Worm (Caenorhabditis elegans) whole organism, young adult: Measurements from ENCODE around the gene F36H12.17.
A peak's percentile ranks its signal among the peaks of the same experiment; 100 is the strongest.

ENCODE experiments used
- B0336.3 ChIP-seq: fragments of 200-800 bp; sonication (Bioruptor generic); IDR thresholded peaks from 2 replicates; pipeline ENCODE4 v1.3.6; 2022; ENCODE audit warnings: missing genetic modification characterization, missing compliant biosample characterization
- C17E4.6 ChIP-seq: fragments of 200-800 bp; sonication (Bioruptor generic); IDR thresholded peaks from 2 replicates; pipeline ENCODE4 v1.3.6; 2022; ENCODE audit warnings: missing genetic modification reagents, missing genetic modification characterization, missing compliant biosample characterization
- D2030.7 ChIP-seq: fragments of 200-800 bp; sonication (Bioruptor generic); IDR thresholded peaks from 2 replicates; pipeline ENCODE4 v1.3.6; 2022; ENCODE audit warnings: missing genetic modification reagents, missing genetic modification characterization, missing compliant biosample characterization
- F23B12.7 ChIP-seq: sonication (generic microtip); optimal IDR thresholded peaks from 2 replicates; lab custom pipeline; 2017; ENCODE audit warnings: missing genetic modification characterization, mild to moderate bottlenecking, missing compliant biosample characterization, antibody characterized with exemption, moderate library complexity; ENCODE audit not compliant: insufficient read depth
- F49E8.2 ChIP-seq: sonication (generic microtip); optimal IDR thresholded peaks from 3 replicates; lab custom pipeline; 2017; ENCODE audit warnings: missing genetic modification characterization, mild to moderate bottlenecking, missing compliant biosample characterization, antibody characterized with exemption, moderate library complexity; ENCODE audit not compliant: insufficient read depth
- F55B11.4 ChIP-seq: sonication (generic microtip); optimal IDR thresholded peaks from 2 replicates; lab custom pipeline; 2016; ENCODE audit warnings: missing compliant biosample characterization, missing genetic modification characterization, borderline replicate concordance; ENCODE audit not compliant: insufficient read depth
- F57A8.1 ChIP-seq: fragments of 200-800 bp; sonication (Bioruptor generic); optimal IDR thresholded peaks from 2 replicates; lab custom pipeline; 2018; ENCODE audit warnings: mild to moderate bottlenecking, missing genetic modification characterization, moderate library complexity, missing compliant biosample characterization
- T07F8.4 ChIP-seq: sonication (generic microtip); optimal IDR thresholded peaks from 2 replicates; lab custom pipeline; 2016; ENCODE audit warnings: mild to moderate bottlenecking, missing genetic modification characterization, moderate library complexity, missing compliant biosample characterization
- Y53G8AR.9 ChIP-seq: fragments of 200-800 bp; sonication (Bioruptor generic); conservative IDR thresholded peaks from 2 replicates; pipeline ENCODE4 v1.3.6; 2022; ENCODE audit warnings: missing genetic modification reagents, missing genetic modification characterization, missing compliant biosample characterization
- Y56A3A.18 ChIP-seq: fragments of 200-800 bp; sonication (Bioruptor generic); IDR thresholded peaks from 2 replicates; pipeline ENCODE4 v1.3.6; 2022; ENCODE audit warnings: missing genetic modification reagents, missing genetic modification characterization, missing compliant biosample characterization
- Y67H2A.10 ChIP-seq: fragments of 200-800 bp; sonication (Bioruptor generic); conservative IDR thresholded peaks from 2 replicates; pipeline ENCODE4 v1.3.6; 2022; ENCODE audit warnings: missing genetic modification reagents, missing genetic modification characterization, missing compliant biosample characterization
- Y79H2A.3 ChIP-seq: fragments of 200-800 bp; sonication (Bioruptor generic); conservative IDR thresholded peaks from 2 replicates; pipeline ENCODE4 v1.3.6; 2022; ENCODE audit warnings: missing genetic modification reagents, missing genetic modification characterization, missing compliant biosample characterization
- aptf-3 ChIP-seq: fragments of 200-800 bp; sonication (Bioruptor generic); IDR thresholded peaks from 2 replicates; pipeline ENCODE4 v1.3.6; 2022; ENCODE audit warnings: missing genetic modification characterization, missing compliant biosample characterization
- ceh-40 ChIP-seq: fragments of 200-800 bp; sonication (Bioruptor generic); IDR thresholded peaks from 2 replicates; pipeline ENCODE4 v1.3.6; 2022; ENCODE audit warnings: missing genetic modification characterization, missing compliant biosample characterization
- dox-1 ChIP-seq: fragments of 200-800 bp; sonication (Bioruptor generic); IDR thresholded peaks from 2 replicates; pipeline ENCODE4 v1.3.6; 2022; ENCODE audit warnings: missing genetic modification reagents, missing genetic modification characterization, missing compliant biosample characterization
- ekl-4 ChIP-seq: fragments of 200-800 bp; sonication (Bioruptor generic); IDR thresholded peaks from 2 replicates; pipeline ENCODE4 v1.3.6; 2022; ENCODE audit warnings: missing genetic modification reagents, missing genetic modification characterization, missing compliant biosample characterization
- gei-17 ChIP-seq: fragments of 200-800 bp; sonication (Bioruptor generic); optimal IDR thresholded peaks from 2 replicates; lab custom pipeline; 2018; ENCODE audit warnings: mild to moderate bottlenecking, missing genetic modification characterization, missing compliant biosample characterization
- hmg-1.2 ChIP-seq: fragments of 200-800 bp; sonication (Bioruptor generic); IDR thresholded peaks from 2 replicates; pipeline ENCODE4 v1.3.6; 2022; ENCODE audit warnings: missing genetic modification reagents, missing genetic modification characterization, missing compliant biosample characterization
- hrde-1 ChIP-seq: sonication (generic microtip); optimal IDR thresholded peaks from 2 replicates; lab custom pipeline; 2016; ENCODE audit warnings: missing genetic modification characterization, mild to moderate bottlenecking, missing compliant biosample characterization, moderate library complexity, missing genotype, missing genetic modification reagents, borderline replicate concordance
- hsf-1 ChIP-seq: fragments of 200-800 bp; sonication (Bioruptor generic); IDR thresholded peaks from 2 replicates; pipeline ENCODE4 v1.3.6; 2022; ENCODE audit warnings: missing genetic modification reagents, missing genetic modification characterization, missing compliant biosample characterization
- lin-26 ChIP-seq: fragments of 200-800 bp; sonication (Bioruptor generic); IDR thresholded peaks from 2 replicates; pipeline ENCODE4 v1.3.6; 2022; ENCODE audit warnings: missing genetic modification reagents, missing genetic modification characterization, missing compliant biosample characterization
- lsl-1 ChIP-seq: fragments of 200-800 bp; sonication (Bioruptor generic); optimal IDR thresholded peaks from 2 replicates; lab custom pipeline; 2018; ENCODE audit warnings: mild to moderate bottlenecking, missing genetic modification characterization, moderate library complexity, missing compliant biosample characterization
- lsy-27 ChIP-seq: sonication (generic microtip); optimal IDR thresholded peaks from 2 replicates; lab custom pipeline; 2017; ENCODE audit warnings: missing genetic modification characterization, mild to moderate bottlenecking, missing compliant biosample characterization, antibody characterized with exemption, missing genotype, borderline replicate concordance; ENCODE audit not compliant: insufficient read depth
- madf-6 ChIP-seq: fragments of 200-800 bp; sonication (Bioruptor generic); IDR thresholded peaks from 2 replicates; pipeline ENCODE4 v1.3.6; 2022; ENCODE audit warnings: missing genetic modification reagents, missing genetic modification characterization, missing compliant biosample characterization
- mcd-1 ChIP-seq: fragments of 200-800 bp; sonication (Bioruptor generic); IDR thresholded peaks from 2 replicates; pipeline ENCODE4 v1.3.6; 2022; ENCODE audit warnings: missing genetic modification reagents, missing genetic modification characterization, missing compliant biosample characterization
- mxl-1 ChIP-seq: sonication (generic microtip); optimal IDR thresholded peaks from 2 replicates; lab custom pipeline; 2016; ENCODE audit warnings: missing genetic modification characterization, missing compliant biosample characterization
- nfyb-1 ChIP-seq: fragments of 200-800 bp; sonication (Bioruptor generic); IDR thresholded peaks from 2 replicates; pipeline ENCODE4 v1.3.6; 2022; ENCODE audit warnings: missing genetic modification reagents, missing genetic modification characterization, missing compliant biosample characterization
- nhr-27 ChIP-seq: fragments of 200-800 bp; sonication (Bioruptor generic); optimal IDR thresholded peaks from 2 replicates; lab custom pipeline; 2018; ENCODE audit warnings: mild to moderate bottlenecking, missing genetic modification characterization, moderate library complexity, missing compliant biosample characterization
- pha-4 ChIP-seq: fragments of 150-350 bp; sonication (generic microtip); optimal IDR thresholded peaks from 2 replicates; lab custom pipeline; 2014; ENCODE audit warnings: missing biosample characterization, missing genetic modification reagents, missing genetic modification characterization
- rcor-1 ChIP-seq: fragments of 200-800 bp; sonication (Bioruptor generic); IDR thresholded peaks from 2 replicates; pipeline ENCODE4 v1.3.6; 2022; ENCODE audit warnings: missing genetic modification reagents, missing genetic modification characterization, missing compliant biosample characterization
- rec-8 ChIP-seq, 2 experiments: sonication (generic microtip); optimal IDR thresholded peaks; 2 replicates each; lab custom pipeline; 2016; ENCODE audit warnings: mild to moderate bottlenecking in 2 of 2, missing genetic modification characterization in 2 of 2, missing genetic modification reagents in 2 of 2, missing genotype in 2 of 2, missing biosample characterization in 1 of 2, missing compliant biosample characterization in 1 of 2, moderate library complexity in 1 of 2
- sea-2 ChIP-seq: fragments of 200-800 bp; sonication (Bioruptor generic); IDR thresholded peaks from 2 replicates; pipeline ENCODE4 v1.3.6; 2022; ENCODE audit warnings: missing genetic modification characterization, missing compliant biosample characterization
- snpc-1.1 ChIP-seq: sonication (generic microtip); optimal IDR thresholded peaks from 2 replicates; lab custom pipeline; 2017; ENCODE audit warnings: missing genetic modification characterization, mild to moderate bottlenecking, missing compliant biosample characterization, antibody characterized with exemption, moderate library complexity, missing genotype, missing genetic modification reagents; ENCODE audit not compliant: insufficient read depth
- snpc-4 ChIP-seq, 5 experiments: fragments of 150-350 bp in 1 of 5; sonication (generic microtip) in 4 of 5; optimal IDR thresholded peaks; 2 replicates each; lab custom pipeline; 2014 to 2018; ENCODE audit warnings: missing genetic modification characterization in 5 of 5, missing biosample characterization in 3 of 5, antibody characterized with exemption in 2 of 5, mild to moderate bottlenecking in 2 of 5, missing compliant biosample characterization in 2 of 5, missing genotype in 2 of 5, moderate library complexity in 2 of 5, missing genetic modification reagents in 1 of 5
- somi-1 ChIP-seq: fragments of 200-800 bp; sonication (Bioruptor generic); optimal IDR thresholded peaks from 2 replicates; lab custom pipeline; 2018; ENCODE audit warnings: mild to moderate bottlenecking, missing genetic modification characterization, missing compliant biosample characterization
- tbp1 ChIP-seq: fragments of 200-800 bp; sonication (Bioruptor generic); optimal IDR thresholded peaks from 2 replicates; lab custom pipeline; 2018; ENCODE audit warnings: mild to moderate bottlenecking, missing genetic modification characterization, missing compliant biosample characterization
- xnd-1 ChIP-seq: sonication (generic microtip); optimal IDR thresholded peaks from 2 replicates; lab custom pipeline; 2016; ENCODE audit warnings: missing genotype, missing genetic modification reagents, missing genetic modification characterization, missing compliant biosample characterization
- zim-3 ChIP-seq: sonication (generic microtip); optimal IDR thresholded peaks from 2 replicates; lab custom pipeline; 2017; ENCODE audit warnings: mild to moderate bottlenecking, missing genetic modification characterization, moderate library complexity, missing compliant biosample characterization
- ztf-18 ChIP-seq: sonication (generic microtip); optimal IDR thresholded peaks from 2 replicates; lab custom pipeline; 2016; ENCODE audit warnings: missing genotype, mild to moderate bottlenecking, missing genetic modification characterization, missing compliant biosample characterization
- ztf-28 ChIP-seq: fragments of 200-800 bp; sonication (Bioruptor generic); IDR thresholded peaks from 2 replicates; pipeline ENCODE4 v1.3.6; 2022; ENCODE audit warnings: missing genetic modification reagents, missing genetic modification characterization, missing compliant biosample characterization

The F36H12.17 gene

ce11 chrIV:5272518-5272917 lies 5.1 kb downstream of the F36H12.17 start, which contains the start of gene F36H12.3:
TSS of gene F36H12.3 (plus strand) at chrIV:5272818.
- TF ChIP-seq pha-4 (tag; lab: Kevin White, UChicago) = no peak
- TF ChIP-seq mcd-1 (GFP tag; lab: Robert Waterston, UW) = no peak
- TF ChIP-seq zim-3 (tag; lab: Kevin White, UChicago) = no peak
- TF ChIP-seq ceh-40 (GFP tag; lab: Robert Waterston, UW) = no peak
- TF ChIP-seq xnd-1 = no peak
- TF ChIP-seq F23B12.7 = no peak
- TF ChIP-seq ztf-18 (tag; lab: Kevin White, UChicago) = no peak
- TF ChIP-seq snpc-1.1 = no peak
- TF ChIP-seq B0336.3 = no peak
- no peak for TF ChIP-seq nfyb-1 (GFP tag; lab: Robert Waterston, UW)
- no peak for TF ChIP-seq mxl-1
- no peak for TF ChIP-seq Y56A3A.18 (GFP tag; lab: Robert Waterston, UW)
- no peak for TF ChIP-seq dox-1 (GFP tag; lab: Robert Waterston, UW)

ce11 chrIV:5268803-5269202 lies 8.8 kb downstream of the F36H12.17 start, which contains the start of gene F36H12.4:
TSS of gene F36H12.4 (plus strand) at chrIV:5269103.
- no peak for TF ChIP-seq F57A8.1 (GFP tag; lab: Kevin White, UChicago)
- TF ChIP-seq xnd-1 = no peak
- no peak for TF ChIP-seq lsy-27 (tag; lab: Kevin White, UChicago)
- TF ChIP-seq snpc-4 (GFP tag; optimal IDR thresholded peaks at IDR 0.05; lab: Kevin White, UChicago) = no peak
- TF ChIP-seq snpc-4 (tag; optimal IDR thresholded peaks at IDR 0.05; lab: Kevin White, UChicago) = no peak
- TF ChIP-seq sea-2 = no peak
- TF ChIP-seq somi-1 = no peak
- TF ChIP-seq nhr-27 = no peak
- TF ChIP-seq F55B11.4 (tag; lab: Kevin White, UChicago) = no peak
- TF ChIP-seq gei-17 (GFP tag; lab: Kevin White, UChicago) = no peak
- no peak for TF ChIP-seq T07F8.4 (tag; lab: Kevin White, UChicago)

ce11 chrIV:5266474-5266873 lies 11.2 kb downstream of the F36H12.17 start, which contains the start of gene F36H12.5:
TSS of gene F36H12.5 (plus strand) at chrIV:5266774.
- TF ChIP-seq rec-8 (tag; optimal IDR thresholded peaks at IDR 0.05; lab: Kevin White, UChicago) (no peak), Y67H2A.10 (no peak)

- peak; percentile 42 for TF ChIP-seq hrde-1 (tag; lab: Kevin White, UChicago)
- peak; percentile 89 for TF ChIP-seq dox-1 (GFP tag; lab: Robert Waterston, UW)
- TF ChIP-seq ekl-4 (GFP tag; lab: Robert Waterston, UW) = peak; percentile 82
- peak; percentile 93 for TF ChIP-seq snpc-4 (GFP tag; optimal IDR thresholded peaks at IDR 0.05; lab: Kevin White, UChicago)
- TF ChIP-seq snpc-4 (tag; optimal IDR thresholded peaks at IDR 0.05; lab: Kevin White, UChicago) = peak; percentile 84 to 97 (median 95)
- TF ChIP-seq Y56A3A.18 (GFP tag; lab: Robert Waterston, UW) = peak; percentile 41; the same call in 1 of the 2 replicates
- 0 out of 2 replicates have a peak, but pooled peaks have one; percentile 53 for TF ChIP-seq ztf-28
- TF ChIP-seq D2030.7 (GFP tag; lab: Robert Waterston, UW) = peak; percentile 95
- TF ChIP-seq C17E4.6 (GFP tag; lab: Robert Waterston, UW) = peak; percentile 55; the same call in 1 of the 2 replicates
- 0 out of 2 replicates have a peak, but pooled peaks have one; percentile 12 for TF ChIP-seq Y79H2A.3
- TF ChIP-seq F49E8.2 (tag; lab: Kevin White, UChicago) = peak; percentile 69
- peak; percentile 38; the same call in 1 of the 2 replicates for TF ChIP-seq rcor-1 (GFP tag; lab: Robert Waterston, UW)
- peak; percentile 65; the same call in 1 of the 2 replicates for TF ChIP-seq Y53G8AR.9 (GFP tag; lab: Robert Waterston, UW)
- 0 out of 2 replicates have a peak, but pooled peaks have one; percentile 26 for TF ChIP-seq B0336.3
- peak; percentile 82 for TF ChIP-seq hmg-1.2
- peak; percentile 69 for TF ChIP-seq tbp1 (GFP tag; lab: Kevin White, UChicago)
- peak; percentile 34 for TF ChIP-seq lsl-1 (GFP tag; lab: Kevin White, UChicago)
- TF ChIP-seq madf-6 (GFP tag; lab: Robert Waterston, UW) = peak; percentile 80
- 0 out of 2 replicates have a peak, but pooled peaks have one; percentile 8 for TF ChIP-seq aptf-3
- peak; percentile 63; the same call in 1 of the 2 replicates for TF ChIP-seq hsf-1 (GFP tag; lab: Robert Waterston, UW)
- TF ChIP-seq lin-26 (GFP tag; lab: Robert Waterston, UW) = peak; percentile 63; the same call in 1 of the 2 replicates
- TF ChIP-seq nfyb-1 (GFP tag; lab: Robert Waterston, UW) = peak; percentile 62; the same call in 1 of the 2 replicates
- TF ChIP-seq snpc-1.1 = peak; percentile 88
Observed at ce11 chrIV:5264700-5265210, 12.9 kb downstream of the F36H12.17 start.
